Fruit fly (Drosophila melanogaster) whole organism, embryonic: ENCODE data around the gene mRpS10.

Experiments
- Aef1 ChIP-seq: fragments of 200-800 bp; sonication (Bioruptor generic); IDR thresholded peaks from 3 replicates; pipeline ENCODE4 v1.3.6; 2022; ENCODE audit warnings: missing biosample characterization, missing genetic modification characterization
- Bgb ChIP-seq: fragments of 200-800 bp; sonication (Bioruptor generic); IDR thresholded peaks from 2 replicates; pipeline ENCODE4 v1.3.6; 2022; ENCODE audit warnings: missing biosample characterization, missing genetic modification characterization; ENCODE audit not compliant: partially characterized antibody
- Bteb2 ChIP-seq: fragments of 200-800 bp; sonication (Bioruptor generic); optimal IDR thresholded peaks from 2 replicates; lab custom pipeline; 2016; ENCODE audit warnings: missing biosample characterization, missing genetic modification characterization
- CG1024 ChIP-seq: fragments of 200-800 bp; sonication (Bioruptor generic); IDR thresholded peaks from 2 replicates; pipeline ENCODE4 v1.3.6; 2022; ENCODE audit warnings: missing biosample characterization, missing genetic modification characterization
- CG10462 ChIP-seq: fragments of 200-800 bp; sonication (Bioruptor generic); optimal IDR thresholded peaks from 2 replicates; lab custom pipeline; 2016; ENCODE audit warnings: missing biosample characterization, missing genetic modification characterization
- CG14441 ChIP-seq: fragments of 200-800 bp; sonication (Bioruptor generic); IDR thresholded peaks from 2 replicates; pipeline ENCODE4 v1.3.6; 2022; ENCODE audit warnings: missing biosample characterization, missing genetic modification characterization
- CG14667 ChIP-seq: fragments of 200-800 bp; sonication (Bioruptor generic); IDR thresholded peaks from 2 replicates; pipeline ENCODE4 v1.3.6; 2022; ENCODE audit warnings: missing biosample characterization, missing genetic modification characterization
- CG1603 ChIP-seq: fragments of 200-800 bp; sonication (Bioruptor generic); optimal IDR thresholded peaks from 2 replicates; lab custom pipeline; 2019; ENCODE audit warnings: missing biosample characterization, mild to moderate bottlenecking, missing genetic modification characterization, moderate library complexity
- CG16779 ChIP-seq: fragments of 200-800 bp; sonication (Bioruptor generic); IDR thresholded peaks from 2 replicates; pipeline ENCODE4 v1.3.6; 2022; ENCODE audit warnings: missing biosample characterization, missing genetic modification characterization
- CG16813 ChIP-seq: fragments of 200-800 bp; sonication (Bioruptor generic); IDR thresholded peaks from 3 replicates; pipeline ENCODE4 v1.3.6; 2022; ENCODE audit warnings: missing biosample characterization, missing genetic modification characterization; ENCODE audit not compliant: partially characterized antibody
- CG16815 ChIP-seq: fragments of 200-800 bp; sonication (Bioruptor generic); optimal IDR thresholded peaks from 3 replicates; lab custom pipeline; 2017; ENCODE audit warnings: missing biosample characterization, mild to moderate bottlenecking, missing genetic modification characterization
- CG17385 ChIP-seq: fragments of 200-800 bp; sonication (Bioruptor generic); optimal IDR thresholded peaks from 3 replicates; lab custom pipeline; 2018; ENCODE audit warnings: missing biosample characterization, mild to moderate bottlenecking, missing genetic modification characterization
- CG18476 ChIP-seq: fragments of 200-800 bp; sonication (Bioruptor generic); optimal IDR thresholded peaks from 2 replicates; lab custom pipeline; 2016; ENCODE audit warnings: missing biosample characterization, mild to moderate bottlenecking, missing genetic modification characterization
- CG2202 ChIP-seq: fragments of 200-800 bp; sonication (Bioruptor generic); optimal IDR thresholded peaks from 2 replicates; lab custom pipeline; 2018; ENCODE audit warnings: missing biosample characterization, mild to moderate bottlenecking, missing genetic modification characterization
- CG30403 ChIP-seq: fragments of 200-800 bp; sonication (Bioruptor generic); optimal IDR thresholded peaks from 3 replicates; lab custom pipeline; 2016; ENCODE audit warnings: missing biosample characterization, missing genetic modification characterization
- CG30431 ChIP-seq: fragments of 200-800 bp; sonication (Bioruptor generic); optimal IDR thresholded peaks from 2 replicates; lab custom pipeline; 2017; ENCODE audit warnings: missing biosample characterization, missing genetic modification characterization
- CG31441 ChIP-seq: fragments of 200-800 bp; sonication (Bioruptor generic); IDR thresholded peaks from 2 replicates; pipeline ENCODE4 v1.3.6; 2022; ENCODE audit warnings: missing biosample characterization, missing genetic modification characterization
- CG34422 ChIP-seq: fragments of 200-800 bp; sonication (Bioruptor generic); IDR thresholded peaks from 3 replicates; pipeline ENCODE4 v1.3.6; 2022; ENCODE audit warnings: missing biosample characterization, missing genetic modification characterization
- CG3726 ChIP-seq: fragments of 200-800 bp; sonication (Bioruptor generic); IDR thresholded peaks from 3 replicates; pipeline ENCODE4, ENCODE4 v1.3.6; 2022; ENCODE audit warnings: missing biosample characterization, missing genetic modification characterization
- CG4617 ChIP-seq: fragments of 200-800 bp; sonication (Bioruptor generic); optimal IDR thresholded peaks from 3 replicates; lab custom pipeline; 2016; ENCODE audit warnings: missing biosample characterization, missing genetic modification characterization, borderline replicate concordance
- CG6683 ChIP-seq: fragments of 200-800 bp; sonication (Bioruptor generic); optimal IDR thresholded peaks from 2 replicates; lab custom pipeline; 2017; ENCODE audit warnings: missing biosample characterization, mild to moderate bottlenecking, missing genetic modification characterization, missing genetic modification reagents
- CG6689 ChIP-seq: fragments of 200-800 bp; sonication (Bioruptor generic); IDR thresholded peaks from 2 replicates; pipeline ENCODE4 v1.3.6; 2022; ENCODE audit warnings: missing biosample characterization, missing genetic modification characterization
- CG7963 ChIP-seq: fragments of 200-800 bp; sonication (Bioruptor generic); IDR thresholded peaks from 3 replicates; pipeline ENCODE4 v1.3.6; 2022; ENCODE audit warnings: missing biosample characterization, missing genetic modification characterization; ENCODE audit not compliant: partially characterized antibody
- CG8478 ChIP-seq: fragments of >200 bp; optimal IDR thresholded peaks from 2 replicates; lab custom pipeline; 2018
- CG8924 ChIP-seq: fragments of 200-800 bp; optimal IDR thresholded peaks from 3 replicates; lab custom pipeline; 2019; ENCODE audit warnings: missing biosample characterization, mild to moderate bottlenecking, missing genetic modification characterization, moderate library complexity
- CG9609 ChIP-seq: fragments of 200-800 bp; sonication (Bioruptor generic); optimal IDR thresholded peaks from 3 replicates; lab custom pipeline; 2016; ENCODE audit warnings: missing biosample characterization, missing genetic modification characterization
- CrebB ChIP-seq: fragments of 200-800 bp; sonication (Bioruptor generic); optimal IDR thresholded peaks from 3 replicates; lab custom pipeline; 2018; ENCODE audit warnings: missing biosample characterization, mild to moderate bottlenecking, missing genetic modification characterization
- D19A ChIP-seq: fragments of 200-800 bp; optimal IDR thresholded peaks from 3 replicates; lab custom pipeline; 2019; ENCODE audit warnings: missing biosample characterization, mild to moderate bottlenecking, missing genetic modification characterization, moderate library complexity
- Deaf1 ChIP-seq: fragments of 200-800 bp; optimal IDR thresholded peaks from 3 replicates; lab custom pipeline; 2019; ENCODE audit warnings: missing biosample characterization, mild to moderate bottlenecking, missing genetic modification characterization, moderate library complexity
- E2f2 ChIP-seq: fragments of 200-800 bp; sonication (Bioruptor generic); IDR thresholded peaks from 2 replicates; pipeline ENCODE4 v1.3.6; 2022; ENCODE audit warnings: missing biosample characterization, missing genetic modification characterization
- H2.0 ChIP-seq: fragments of 200-800 bp; sonication (Bioruptor generic); IDR thresholded peaks from 2 replicates; pipeline ENCODE4 v1.3.6; 2022; ENCODE audit warnings: missing biosample characterization, missing genetic modification characterization
- Hand ChIP-seq: fragments of 200-800 bp; sonication (Bioruptor generic); optimal IDR thresholded peaks from 2 replicates; lab custom pipeline; 2017; ENCODE audit warnings: mild to moderate bottlenecking, missing biosample characterization, missing genetic modification reagents, missing genetic modification characterization
- Oaz ChIP-seq: fragments of 200-800 bp; sonication (Bioruptor generic); IDR thresholded peaks from 2 replicates; pipeline ENCODE4 v1.3.6; 2022; ENCODE audit warnings: missing biosample characterization, missing genetic modification characterization
- Rx ChIP-seq: fragments of 200-800 bp; sonication (Bioruptor generic); IDR thresholded peaks from 2 replicates; pipeline ENCODE4 v1.3.6; 2022; ENCODE audit warnings: missing biosample characterization, missing genetic modification characterization
- bbx ChIP-seq: fragments of 200-800 bp; sonication (Bioruptor generic); IDR thresholded peaks from 2 replicates; pipeline ENCODE4 v1.3.6; 2022; ENCODE audit warnings: missing biosample characterization, missing genetic modification characterization; ENCODE audit not compliant: partially characterized antibody
- bcd ChIP-seq: fragments of 200-800 bp; sonication (Bioruptor generic); optimal IDR thresholded peaks from 2 replicates; lab custom pipeline; 2017; ENCODE audit warnings: missing biosample characterization, mild to moderate bottlenecking, missing genetic modification characterization
- dm ChIP-seq: fragments of 200-800 bp; sonication (Bioruptor generic); optimal IDR thresholded peaks from 3 replicates; lab custom pipeline; 2016; ENCODE audit warnings: missing biosample characterization, missing genetic modification characterization
- dmrt11E ChIP-seq: fragments of 200-800 bp; sonication (Bioruptor generic); optimal IDR thresholded peaks from 3 replicates; lab custom pipeline; 2018; ENCODE audit warnings: missing biosample characterization, mild to moderate bottlenecking, missing genetic modification characterization, moderate library complexity
- dpn ChIP-seq, 2 experiments: fragments of 200-800 bp; sonication (Bioruptor generic); optimal IDR thresholded peaks; 3 replicates each; lab custom pipeline; 2016; ENCODE audit warnings: missing biosample characterization in 2 of 2, missing genetic modification characterization in 2 of 2
- her ChIP-seq: fragments of 200-800 bp; sonication (Bioruptor generic); optimal IDR thresholded peaks from 2 replicates; lab custom pipeline; 2016; ENCODE audit warnings: missing biosample characterization, missing genetic modification characterization
- kah ChIP-seq: fragments of 200-800 bp; sonication (Bioruptor generic); optimal IDR thresholded peaks from 2 replicates; lab custom pipeline; 2018; ENCODE audit warnings: missing biosample characterization, mild to moderate bottlenecking, missing genetic modification characterization
- kay ChIP-seq: fragments of 200-800 bp; sonication (Bioruptor generic); optimal IDR thresholded peaks from 2 replicates; lab custom pipeline; 2016; ENCODE audit warnings: missing biosample characterization, missing genetic modification characterization
- ken ChIP-seq: fragments of 200-800 bp; sonication (Bioruptor generic); IDR thresholded peaks from 3 replicates; pipeline ENCODE4 v1.3.6; 2022; ENCODE audit warnings: missing biosample characterization, missing genetic modification characterization
- kni ChIP-seq: fragments of 200-800 bp; sonication (Bioruptor generic); optimal IDR thresholded peaks from 3 replicates; lab custom pipeline; 2017; ENCODE audit warnings: mild to moderate bottlenecking, missing biosample characterization, missing genetic modification reagents, missing genetic modification characterization
- lola ChIP-seq, 3 experiments: fragments of >200 bp in 2 of 3; fragments of 200-800 bp in 1 of 3; sonication (Bioruptor generic) in 1 of 3; optimal IDR thresholded peaks; 2 replicates each; lab custom pipeline; 2017 to 2019; ENCODE audit warnings: missing biosample characterization in 3 of 3, missing genetic modification characterization in 3 of 3, mild to moderate bottlenecking in 1 of 3, moderate library complexity in 1 of 3
- odd ChIP-seq: fragments of 200-800 bp; sonication (Bioruptor generic); optimal IDR thresholded peaks from 2 replicates; lab custom pipeline; 2017; ENCODE audit warnings: missing biosample characterization, mild to moderate bottlenecking, missing genetic modification characterization
- pfk ChIP-seq: fragments of 200-800 bp; sonication (Bioruptor generic); optimal IDR thresholded peaks from 2 replicates; lab custom pipeline; 2018; ENCODE audit warnings: missing biosample characterization, mild to moderate bottlenecking, missing genetic modification characterization, moderate library complexity
- repo ChIP-seq: fragments of 200-800 bp; sonication (Bioruptor generic); optimal IDR thresholded peaks from 2 replicates; lab custom pipeline; 2016; ENCODE audit warnings: missing biosample characterization, missing genetic modification characterization
- slbo ChIP-seq: fragments of 200-800 bp; sonication (Bioruptor generic); IDR thresholded peaks from 2 replicates; pipeline ENCODE4 v1.3.6; 2022; ENCODE audit warnings: missing biosample characterization, missing genetic modification characterization
- vfl ChIP-seq: fragments of 200-800 bp; sonication (Bioruptor generic); optimal IDR thresholded peaks from 2 replicates; lab custom pipeline; 2016; ENCODE audit warnings: missing biosample characterization, missing genetic modification characterization
- zen ChIP-seq: fragments of 200-800 bp; sonication (Bioruptor generic); optimal IDR thresholded peaks from 3 replicates; lab custom pipeline; 2018; ENCODE audit warnings: missing biosample characterization, mild to moderate bottlenecking, missing genetic modification characterization, moderate library complexity

mRpS10 gene

DNA sequence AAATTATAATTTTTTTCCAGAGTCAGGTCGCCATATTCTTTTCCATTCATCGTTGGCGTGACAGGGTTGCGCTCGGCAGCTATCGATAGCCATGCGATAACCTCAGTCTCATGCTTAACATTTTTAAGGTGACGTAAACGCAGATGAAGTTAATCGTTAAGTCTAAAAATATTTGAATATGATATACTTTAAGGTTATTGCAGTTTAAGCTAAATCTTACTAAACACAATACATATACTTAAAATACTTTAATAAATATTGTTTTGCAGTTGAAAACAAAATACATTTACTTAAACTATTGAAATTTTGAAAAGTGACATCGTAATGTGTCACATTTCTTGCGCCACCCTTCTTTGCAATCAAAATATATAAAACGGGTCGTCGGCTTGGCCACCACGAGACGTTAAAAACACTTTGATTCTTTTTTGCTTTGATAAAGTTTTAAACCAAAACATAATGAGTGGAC is 45.7 kb downstream of the mRpS10 start, which contains the start of the genes Cp190 and CG4338 (continued):
- peak; percentile 95 for TF ChIP-seq kay (GFP tag; lab: Kevin White, UChicago)
- TF ChIP-seq her, result peak; percentile 52
- TF ChIP-seq CG17385 (GFP tag; lab: Kevin White, UChicago), result peak; percentile 97
- peak; percentile 70 for TF ChIP-seq pfk (GFP tag; lab: Kevin White, UChicago)
- TF ChIP-seq CG1024 (GFP tag; lab: Robert Waterston, UW), result peak; percentile 76
- peak; percentile 96 for TF ChIP-seq CG34422
- TF ChIP-seq CG14667 (GFP tag; lab: Robert Waterston, UW), result peak; percentile 93
- peak; percentile 66 for TF ChIP-seq repo (GFP tag; lab: Kevin White, UChicago)
- TF ChIP-seq kah (GFP tag; lab: Kevin White, UChicago), result peak; percentile 95
- peak; percentile 92 for TF ChIP-seq CG1603
- peak; percentile 100 for TF ChIP-seq CG6689
- no peak for TF ChIP-seq CG8478 (lab: Kevin White, UChicago)
- peak; percentile 99 for TF ChIP-seq dmrt11E (tag; lab: Kevin White, UChicago)
- peak; percentile 97 for TF ChIP-seq kni (GFP tag; lab: Kevin White, UChicago)
- TF ChIP-seq D19A (tag; lab: Kevin White, UChicago), result peak; percentile 96
- TF ChIP-seq ken (GFP tag; lab: Robert Waterston, UW), result peak; percentile 92
- peak; percentile 93 for TF ChIP-seq Bteb2
- peak; percentile 68; the same call in 2 of the 3 replicates for TF ChIP-seq CG7963 (GFP tag; lab: Robert Waterston, UW)
- TF ChIP-seq Bgb (GFP tag; lab: Robert Waterston, UW), result peak; percentile 82
- TF ChIP-seq CG2202 (tag; lab: Kevin White, UChicago), result peak; percentile 97
- peak; percentile 93 for TF ChIP-seq Aef1 (GFP tag; lab: Robert Waterston, UW)
- peak; percentile 96 for TF ChIP-seq CG3726 (GFP tag; lab: Robert Waterston, UW)
- peak; percentile 98 for TF ChIP-seq CG4617
- TF ChIP-seq Deaf1 (tag; lab: Kevin White, UChicago), result peak; percentile 88
- peak; percentile 95 for TF ChIP-seq CG14441 (GFP tag; lab: Robert Waterston, UW)
- TF ChIP-seq CG16779 (GFP tag; lab: Robert Waterston, UW), result peak; percentile 88
- TF ChIP-seq CG16813, result peak; percentile 85
- peak; percentile 99 for TF ChIP-seq CG30403
- peak in 1 of 3 experiments; percentile 99 for TF ChIP-seq lola (GFP tag; optimal IDR thresholded peaks at IDR 0.05; lab: Kevin White, UChicago)
- peak; percentile 96 for TF ChIP-seq vfl (GFP tag; lab: Kevin White, UChicago)
- peak; percentile 97 for TF ChIP-seq bcd (GFP tag; lab: Kevin White, UChicago)
- peak; percentile 95 for TF ChIP-seq CG30431
- TF ChIP-seq CrebB (tag; lab: Kevin White, UChicago), result peak; percentile 98
- peak; percentile 99 for TF ChIP-seq CG31441
- TF ChIP-seq odd (GFP tag; lab: Kevin White, UChicago), result peak; percentile 97
- peak; percentile 90 for TF ChIP-seq Oaz (GFP tag; lab: Robert Waterston, UW)
- peak; percentile 98 for TF ChIP-seq zen (tag; lab: Kevin White, UChicago)
- peak; percentile 97 for TF ChIP-seq CG16815
- peak; percentile 95 for TF ChIP-seq H2.0 (GFP tag; lab: Robert Waterston, UW)
- TF ChIP-seq bbx (GFP tag; lab: Robert Waterston, UW), result peak; percentile 78
- peak; percentile 85 for TF ChIP-seq E2f2
- TF ChIP-seq Hand (GFP tag; lab: Kevin White, UChicago), result peak; percentile 95
- peak; percentile 89 for TF ChIP-seq CG9609
- peak; percentile 99 for TF ChIP-seq CG8924 (tag; lab: Kevin White, UChicago)
- TF ChIP-seq slbo (GFP tag; lab: Robert Waterston, UW), result peak; percentile 97
- TF ChIP-seq CG18476 (GFP tag; lab: Kevin White, UChicago), result peak; percentile 98
- peak; percentile 95 for TF ChIP-seq CG10462
- peak; percentile 89 for TF ChIP-seq dm (GFP tag; lab: Kevin White, UChicago)
- TF ChIP-seq dpn (GFP tag; optimal IDR thresholded peaks at IDR 0.05; lab: Kevin White, UChicago), result peak; percentile 94 to 98
- peak; percentile 93 for TF ChIP-seq CG6683 (GFP tag; lab: Kevin White, UChicago)
- TF ChIP-seq Rx (GFP tag; lab: Robert Waterston, UW), result peak; percentile 89
